Fruit fly (Drosophila melanogaster): ENCODE data around the gene Rga.
A peak's percentile ranks its signal among the peaks of the same experiment; 100 is the strongest.

Rga gene

dm6 chr3R:5606477-5606876 lies 6.4 kb downstream of the Rga start, which contains the start of gene asl (continued):
- TF ChIP-seq CG30403 (GFP tag; optimal IDR thresholded peaks at IDR 0.05) (peak; percentile 69), CG10543 (GFP tag; optimal IDR thresholded peaks at IDR 0.05) (peak; percentile 59), Asciz (GFP tag; optimal IDR thresholded peaks at IDR 0.05) (peak; percentile 36), row (GFP tag; IDR thresholded peaks at IDR 0.05) (peak; percentile 87), CG13775 (GFP tag; optimal IDR thresholded peaks at IDR 0.05) (peak; percentile 61), MTF-1 (GFP tag; optimal IDR thresholded peaks at IDR 0.05; ENCODE audit: borderline replicate concordance) (no peak), gsb-n (tag; optimal IDR thresholded peaks at IDR 0.05) (no peak), wdn (GFP tag; IDR thresholded peaks at IDR 0.05) (no peak), CrebB (tag; optimal IDR thresholded peaks at IDR 0.05) (peak; percentile 33), CG9437 (GFP tag; optimal IDR thresholded peaks at IDR 0.05) (peak; percentile 46), Dek (tag; optimal IDR thresholded peaks at IDR 0.05) (peak; percentile 7), Eip74EF (GFP tag; optimal IDR thresholded peaks at IDR 0.05) (peak in 1 of 2 experiments; percentile 88), pzg (GFP tag; optimal IDR thresholded peaks at IDR 0.05) (peak; percentile 85), Fer1 (GFP tag; optimal IDR thresholded peaks at IDR 0.05) (peak; percentile 68), Rx (GFP tag; IDR thresholded peaks at IDR 0.05) (peak; percentile 51), D (optimal IDR thresholded peaks at IDR 0.05) (no peak), D (GFP tag; optimal IDR thresholded peaks at IDR 0.05) (peak; percentile 44), D19A (tag; optimal IDR thresholded peaks at IDR 0.05) (peak; percentile 60), phol (tag; optimal IDR thresholded peaks at IDR 0.05) (peak; percentile 81), CG13123 (GFP tag; optimal IDR thresholded peaks at IDR 0.05) (peak; percentile 62), fd96Cb (tag; optimal IDR thresholded peaks at IDR 0.05) (peak; percentile 61), CG18476 (GFP tag; optimal IDR thresholded peaks at IDR 0.05) (peak; percentile 50), CkIIα-i1 (GFP tag; IDR thresholded peaks at IDR 0.05) (no peak), zen2 (GFP tag; IDR thresholded peaks at IDR 0.05; ENCODE audit: partially characterized antibody) (no peak), CG14014 (GFP tag; IDR thresholded peaks at IDR 0.05) (peak; percentile 57; the same call in 1 of the 2 replicates), CG10565 (GFP tag; optimal IDR thresholded peaks at IDR 0.05) (no peak), kni (GFP tag; optimal IDR thresholded peaks at IDR 0.05) (peak; percentile 48), GATAe (GFP tag; conservative IDR thresholded peaks at IDR 0.05) (no peak), CG5953 (GFP tag; IDR thresholded peaks at IDR 0.05) (peak; percentile 58; the same call in 1 of the 2 replicates), CG18011 (GFP tag; optimal IDR thresholded peaks at IDR 0.05) (peak; percentile 40), CG12942 (GFP tag; optimal IDR thresholded peaks at IDR 0.05) (peak; percentile 4), gce (GFP tag; IDR thresholded peaks at IDR 0.05) (0 out of 3 replicates have a peak, but pooled peaks have one; percentile 50), nerfin-2 (GFP tag; IDR thresholded peaks at IDR 0.05; ENCODE audit: partially characterized antibody) (no peak), da (GFP tag; optimal IDR thresholded peaks at IDR 0.05) (no peak), repo (GFP tag; optimal IDR thresholded peaks at IDR 0.05) (peak; percentile 20), crol (GFP tag; IDR thresholded peaks at IDR 0.05) (no peak), hb (GFP tag; IDR thresholded peaks at IDR 0.05; ENCODE audit: partially characterized antibody) (no peak), eve (GFP tag; optimal IDR thresholded peaks at IDR 0.05) (no peak), Atf3 (GFP tag; optimal IDR thresholded peaks at IDR 0.05) (no peak), Ada2b (GFP tag; IDR thresholded peaks at IDR 0.05) (peak; percentile 49), Mrtf (GFP tag; IDR thresholded peaks at IDR 0.05) (0 out of 3 replicates have a peak, but pooled peaks have one; percentile 29), al (GFP tag; IDR thresholded peaks at IDR 0.05) (peak; percentile 31; the same call in 1 of the 2 replicates), Atf-2 (GFP tag; optimal IDR thresholded peaks at IDR 0.05) (peak; percentile 32), CG8924 (tag; optimal IDR thresholded peaks at IDR 0.05) (peak; percentile 76), CG15601 (tag; optimal IDR thresholded peaks at IDR 0.05) (peak; percentile 70), Hr39 (optimal IDR thresholded peaks at IDR 0.05) (no peak), scrt (GFP tag; optimal IDR thresholded peaks at IDR 0.05) (no peak), CTCF (GFP tag; optimal IDR thresholded peaks at IDR 0.05) (peak; percentile 94), CG17612 (GFP tag; IDR thresholded peaks at IDR 0.05) (no peak), CG4282 (GFP tag; optimal IDR thresholded peaks at IDR 0.05) (no peak), usp (GFP tag; optimal IDR thresholded peaks at IDR 0.05) (no peak), vfl (GFP tag; optimal IDR thresholded peaks at IDR 0.05) (peak; percentile 16)

All from whole organism, embryonic.